Fruit fly (Drosophila melanogaster): ENCODE results near the gene CG3156.

Gene CG3156

DNA sequence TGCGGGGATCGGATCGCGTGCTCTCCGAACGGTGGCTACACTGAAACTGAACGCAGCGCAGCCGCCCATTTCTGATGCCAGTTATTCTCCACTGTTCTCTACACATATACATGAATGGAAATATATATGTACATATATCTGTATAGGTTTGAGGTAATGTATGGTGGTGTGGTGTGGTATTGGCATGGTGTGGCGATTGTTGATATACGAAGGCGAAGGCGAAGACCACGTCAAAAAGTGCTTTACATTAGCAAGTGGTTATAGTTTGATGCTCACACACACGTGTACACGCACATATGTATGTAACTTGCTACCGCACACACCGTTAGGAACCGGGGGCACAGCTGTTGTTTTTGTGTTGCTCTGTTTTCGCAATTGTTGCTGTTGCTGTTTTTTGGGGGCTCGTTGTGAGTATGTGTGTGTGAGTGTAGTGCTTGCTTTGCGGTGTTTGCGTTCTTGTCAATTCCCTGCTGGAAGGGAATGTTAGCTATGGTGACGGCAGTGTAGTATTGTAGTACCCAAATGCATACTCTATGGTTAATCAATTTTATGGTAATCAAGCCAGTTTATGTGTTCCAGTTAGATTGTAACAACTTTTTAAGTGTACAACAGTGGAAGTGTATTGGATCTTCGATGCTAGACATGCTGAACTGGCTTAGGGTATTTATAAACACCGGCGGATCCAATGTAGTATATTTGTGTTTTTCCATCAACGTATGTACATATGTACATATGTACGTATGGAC lies 5.9 kb downstream of the CG3156 start, which contains the start of gene CG17896 (continued):
- TF ChIP-seq Drgx (GFP tag; IDR thresholded peaks at IDR 0.05) (peak; percentile 99), nmo (GFP tag; optimal IDR thresholded peaks at IDR 0.05) (peak; percentile 96), CG2202 (tag; optimal IDR thresholded peaks at IDR 0.05) (peak; percentile 79), Optix (GFP tag; IDR thresholded peaks at IDR 0.05) (peak; percentile 97), nerfin-2 (GFP tag; IDR thresholded peaks at IDR 0.05; ENCODE audit: partially characterized antibody) (no peak), btn (GFP tag; optimal IDR thresholded peaks at IDR 0.05) (peak; percentile 92), tap (tag; optimal IDR thresholded peaks at IDR 0.05) (peak; percentile 91), pfk (GFP tag; optimal IDR thresholded peaks at IDR 0.05) (peak; percentile 2), prd (optimal IDR thresholded peaks at IDR 0.05) (no peak), prd (GFP tag; IDR thresholded peaks at IDR 0.05) (peak; percentile 99), Dfd (GFP tag; optimal IDR thresholded peaks at IDR 0.05) (no peak), CG4707 (GFP tag; optimal IDR thresholded peaks at IDR 0.05) (peak; percentile 85), CG12659 (GFP tag; optimal IDR thresholded peaks at IDR 0.05) (peak; percentile 98), klu (GFP tag; IDR thresholded peaks at IDR 0.05) (peak; percentile 97), CG14860 (GFP tag; IDR thresholded peaks at IDR 0.05; ENCODE audit: partially characterized antibody) (no peak), CG17568 (GFP tag; optimal IDR thresholded peaks at IDR 0.05) (no peak), pnt (GFP tag; optimal IDR thresholded peaks at IDR 0.05) (peak; percentile 98), CG8944 (GFP tag; optimal IDR thresholded peaks at IDR 0.05) (peak; percentile 98), CG34376 (GFP tag; optimal IDR thresholded peaks at IDR 0.05) (peak; percentile 91), CG11398 (GFP tag; optimal IDR thresholded peaks at IDR 0.05) (peak; percentile 98), inv (GFP tag; IDR thresholded peaks at IDR 0.05; ENCODE audit: partially characterized antibody) (no peak), CG13123 (GFP tag; optimal IDR thresholded peaks at IDR 0.05) (peak; percentile 94), croc (GFP tag; conservative IDR thresholded peaks at IDR 0.05) (peak; percentile 91), MESR4 (GFP tag; optimal IDR thresholded peaks at IDR 0.05) (peak; percentile 61), CG15073 (GFP tag; optimal IDR thresholded peaks at IDR 0.05) (peak; percentile 81), Atf-2 (GFP tag; optimal IDR thresholded peaks at IDR 0.05) (peak; percentile 98), sim (GFP tag; IDR thresholded peaks at IDR 0.05) (peak; percentile 82), CG4282 (GFP tag; optimal IDR thresholded peaks at IDR 0.05) (peak; percentile 96), chif (GFP tag; optimal IDR thresholded peaks at IDR 0.05) (peak; percentile 97 to 98), CG4404 (GFP tag; IDR thresholded peaks at IDR 0.05) (peak; percentile 95), hb (GFP tag; IDR thresholded peaks at IDR 0.05; ENCODE audit: partially characterized antibody) (no peak), CG12219 (GFP tag; optimal IDR thresholded peaks at IDR 0.05) (peak; percentile 98), CG7745 (tag; optimal IDR thresholded peaks at IDR 0.05) (peak; percentile 7), CG12299 (tag; optimal IDR thresholded peaks at IDR 0.05) (peak; percentile 95), p53 (GFP tag; optimal IDR thresholded peaks at IDR 0.05) (peak; percentile 94), dmrt99B (tag; optimal IDR thresholded peaks at IDR 0.05) (peak; percentile 97), CG10959 (GFP tag; IDR thresholded peaks at IDR 0.05) (peak; percentile 91), CG11456 (GFP tag; IDR thresholded peaks at IDR 0.05) (peak; percentile 99), B-H2 (GFP tag; optimal IDR thresholded peaks at IDR 0.05) (peak; percentile 84), ftz-f1 (GFP tag; optimal IDR thresholded peaks at IDR 0.05) (peak; percentile 19), CG17829 (tag; optimal IDR thresholded peaks at IDR 0.05) (peak; percentile 94), pum (GFP tag; optimal IDR thresholded peaks at IDR 0.05) (peak; percentile 98), al (GFP tag; IDR thresholded peaks at IDR 0.05) (peak; percentile 99), CG3847 (GFP tag; IDR thresholded peaks at IDR 0.05) (peak; percentile 99), H2.0 (GFP tag; IDR thresholded peaks at IDR 0.05) (peak; percentile 97), CG4617 (GFP tag; optimal IDR thresholded peaks at IDR 0.05; ENCODE audit: borderline replicate concordance) (peak; percentile 93), CG15601 (tag; optimal IDR thresholded peaks at IDR 0.05) (peak; percentile 88), tx (GFP tag; optimal IDR thresholded peaks at IDR 0.05) (peak; percentile 98), Nf-YA (GFP tag; IDR thresholded peaks at IDR 0.05) (peak; percentile 91), CG13775 (GFP tag; optimal IDR thresholded peaks at IDR 0.05) (peak; percentile 96)

Measured in whole organism, embryonic.